Fruit fly (Drosophila melanogaster) whole organism, embryonic: Measurements from ENCODE around the gene CG14971.
A peak's percentile ranks its signal among the peaks of the same experiment; 100 is the strongest.

Experiments
- Bgb ChIP-seq: fragments of 200-800 bp; sonication (Bioruptor generic); IDR thresholded peaks from 2 replicates; pipeline ENCODE4 v1.3.6; 2022; ENCODE audit warnings: missing biosample characterization, missing genetic modification characterization; ENCODE audit not compliant: partially characterized antibody
- Blimp-1 ChIP-seq: fragments of 200-800 bp; sonication (Bioruptor generic); optimal IDR thresholded peaks from 3 replicates; lab custom pipeline; 2018; ENCODE audit warnings: missing biosample characterization, missing genetic modification characterization, mild to moderate bottlenecking, moderate library complexity, missing genetic modification reagents
- Bteb2 ChIP-seq: fragments of 200-800 bp; sonication (Bioruptor generic); optimal IDR thresholded peaks from 2 replicates; lab custom pipeline; 2016; ENCODE audit warnings: missing biosample characterization, missing genetic modification characterization
- C15 ChIP-seq: fragments of 200-800 bp; sonication (Bioruptor generic); IDR thresholded peaks from 3 replicates; pipeline ENCODE4 v1.3.6; 2022; ENCODE audit warnings: missing biosample characterization, missing genetic modification characterization
- CG10147 ChIP-seq: fragments of 200-800 bp; sonication (Bioruptor generic); optimal IDR thresholded peaks from 2 replicates; lab custom pipeline; 2019; ENCODE audit warnings: missing biosample characterization, mild to moderate bottlenecking, missing genetic modification characterization, moderate library complexity
- CG10321 ChIP-seq: fragments of 200-800 bp; sonication (Bioruptor generic); IDR thresholded peaks from 2 replicates; pipeline ENCODE4 v1.3.6; 2022; ENCODE audit warnings: missing biosample characterization, missing genetic modification characterization
- CG11723 ChIP-seq: fragments of 200-800 bp; sonication (Bioruptor generic); optimal IDR thresholded peaks from 2 replicates; lab custom pipeline; 2017; ENCODE audit warnings: missing biosample characterization, mild to moderate bottlenecking, missing genetic modification characterization
- CG13624 ChIP-seq: fragments of 200-800 bp; sonication (Bioruptor generic); optimal IDR thresholded peaks from 2 replicates; lab custom pipeline; 2016; ENCODE audit warnings: missing biosample characterization, missing genetic modification characterization
- CG13894 ChIP-seq: fragments of 200-800 bp; sonication (Bioruptor generic); optimal IDR thresholded peaks from 3 replicates; lab custom pipeline; 2018; ENCODE audit warnings: missing biosample characterization, mild to moderate bottlenecking, missing genetic modification characterization, moderate library complexity
- CG15073 ChIP-seq: fragments of 200-800 bp; sonication (Bioruptor generic); optimal IDR thresholded peaks from 2 replicates; lab custom pipeline; 2016; ENCODE audit warnings: missing biosample characterization, missing genetic modification characterization
- CG1529 ChIP-seq: fragments of 200-800 bp; sonication (Bioruptor generic); optimal IDR thresholded peaks from 3 replicates; lab custom pipeline; 2018; ENCODE audit warnings: missing biosample characterization, missing genetic modification characterization
- CG16863 ChIP-seq: fragments of 200-800 bp; sonication (Bioruptor generic); optimal IDR thresholded peaks from 3 replicates; lab custom pipeline; 2016; ENCODE audit warnings: missing biosample characterization, missing genetic modification characterization
- CG17328 ChIP-seq: fragments of 200-800 bp; sonication (Bioruptor generic); IDR thresholded peaks from 2 replicates; pipeline ENCODE4 v1.3.6; 2022; ENCODE audit warnings: missing biosample characterization, missing genetic modification characterization
- CG2120 ChIP-seq: fragments of 200-800 bp; sonication (Bioruptor generic); optimal IDR thresholded peaks from 3 replicates; lab custom pipeline; 2016; ENCODE audit warnings: missing biosample characterization, missing genetic modification characterization
- CG3065 ChIP-seq: fragments of 200-800 bp; sonication (Bioruptor generic); optimal IDR thresholded peaks from 2 replicates; lab custom pipeline; 2016; ENCODE audit warnings: missing biosample characterization, missing genetic modification characterization
- CG33213 ChIP-seq: fragments of 200-800 bp; sonication (Bioruptor generic); optimal IDR thresholded peaks from 3 replicates; lab custom pipeline; 2016; ENCODE audit warnings: missing biosample characterization, missing genetic modification characterization
- CG3407 ChIP-seq: fragments of 200-800 bp; sonication (Bioruptor generic); optimal IDR thresholded peaks from 2 replicates; lab custom pipeline; 2018; ENCODE audit warnings: missing biosample characterization, mild to moderate bottlenecking, missing genetic modification characterization
- CG3838 ChIP-seq: fragments of 200-800 bp; sonication (Bioruptor generic); optimal IDR thresholded peaks from 3 replicates; lab custom pipeline; 2016; ENCODE audit warnings: missing biosample characterization, missing genetic modification characterization
- CG6272 ChIP-seq: fragments of 200-800 bp; sonication (Bioruptor generic); IDR thresholded peaks from 2 replicates; pipeline ENCODE4 v1.3.6; 2022; ENCODE audit warnings: missing biosample characterization, missing genetic modification characterization
- CG6791 ChIP-seq: fragments of 200-800 bp; sonication (Bioruptor generic); IDR thresholded peaks from 3 replicates; pipeline ENCODE4 v1.3.6; 2022; ENCODE audit warnings: missing biosample characterization, missing genetic modification characterization; ENCODE audit not compliant: partially characterized antibody
- CG7271 ChIP-seq: fragments of 200-800 bp; sonication (Bioruptor generic); optimal IDR thresholded peaks from 2 replicates; lab custom pipeline; 2018; ENCODE audit warnings: missing biosample characterization, mild to moderate bottlenecking, missing genetic modification characterization, moderate library complexity
- CG7372 ChIP-seq: fragments of 200-800 bp; sonication (Bioruptor generic); IDR thresholded peaks from 2 replicates; pipeline ENCODE4 v1.3.6; 2022; ENCODE audit warnings: missing biosample characterization, missing genetic modification characterization
- CG8089 ChIP-seq: fragments of 200-800 bp; sonication (Bioruptor generic); optimal IDR thresholded peaks from 3 replicates; lab custom pipeline; 2016; ENCODE audit warnings: missing biosample characterization, missing genetic modification characterization
- CG8290 ChIP-seq, 3 experiments: fragments of 200-800 bp; sonication (Bioruptor generic); optimal IDR thresholded peaks; 2 replicates each; lab custom pipeline; 2016 to 2019; ENCODE audit warnings: missing biosample characterization in 3 of 3, missing genetic modification characterization in 3 of 3, mild to moderate bottlenecking in 2 of 3, moderate library complexity in 1 of 3
- Dll ChIP-seq: fragments of 200-800 bp; sonication (Bioruptor generic); IDR thresholded peaks from 4 replicates; pipeline ENCODE4 v1.3.6; 2022; ENCODE audit warnings: missing biosample characterization, missing genetic modification characterization; ENCODE audit not compliant: partially characterized antibody
- Elba2 ChIP-seq: fragments of 200-800 bp; sonication (Bioruptor generic); optimal IDR thresholded peaks from 3 replicates; lab custom pipeline; 2016; ENCODE audit warnings: missing biosample characterization, missing genetic modification characterization
- Ets97D ChIP-seq: fragments of 200-800 bp; sonication (Bioruptor generic); optimal IDR thresholded peaks from 3 replicates; lab custom pipeline; 2016; ENCODE audit warnings: missing biosample characterization, missing genetic modification characterization
- Fer2 ChIP-seq: fragments of 200-800 bp; sonication (Bioruptor generic); optimal IDR thresholded peaks from 2 replicates; lab custom pipeline; 2018; ENCODE audit warnings: missing biosample characterization, mild to moderate bottlenecking, missing genetic modification characterization, moderate library complexity
- Fer3 ChIP-seq: fragments of 200-800 bp; sonication (Bioruptor generic); optimal IDR thresholded peaks from 2 replicates; lab custom pipeline; 2018; ENCODE audit warnings: missing biosample characterization, mild to moderate bottlenecking, missing genetic modification characterization, moderate library complexity
- H2.0 ChIP-seq: fragments of 200-800 bp; sonication (Bioruptor generic); IDR thresholded peaks from 2 replicates; pipeline ENCODE4 v1.3.6; 2022; ENCODE audit warnings: missing biosample characterization, missing genetic modification characterization
- Mrtf ChIP-seq: fragments of 200-800 bp; sonication (Bioruptor generic); IDR thresholded peaks from 3 replicates; pipeline ENCODE4 v1.3.6; 2022; ENCODE audit warnings: missing biosample characterization, missing genetic modification characterization
- NC2β ChIP-seq: fragments of 200-800 bp; sonication (Bioruptor generic); optimal IDR thresholded peaks from 2 replicates; lab custom pipeline; 2016; ENCODE audit warnings: missing biosample characterization, missing genetic modification characterization
- Nf-YC ChIP-seq: fragments of 200-800 bp; optimal IDR thresholded peaks from 3 replicates; lab custom pipeline; 2019; ENCODE audit warnings: missing biosample characterization, mild to moderate bottlenecking, missing genetic modification characterization, moderate library complexity
- Sry-δ ChIP-seq: fragments of 200-800 bp; sonication (Bioruptor generic); optimal IDR thresholded peaks from 2 replicates; lab custom pipeline; 2016; ENCODE audit warnings: missing biosample characterization, missing genetic modification characterization
- Trl ChIP-seq, 3 experiments: fragments of >200 bp in 2 of 3; fragments of 200-800 bp in 1 of 3; sonication (Bioruptor generic) in 1 of 3; optimal IDR thresholded peaks; 2 replicates in 1 of 3; 3 replicates in 2 of 3; lab custom pipeline; 2016 to 2017; ENCODE audit warnings: missing biosample characterization in 1 of 3, missing genetic modification characterization in 1 of 3
- Usf ChIP-seq: fragments of 200-800 bp; sonication (Bioruptor generic); optimal IDR thresholded peaks from 2 replicates; lab custom pipeline; 2017; ENCODE audit warnings: missing genotype, missing biosample characterization, missing genetic modification characterization
- chinmo ChIP-seq: fragments of 200-800 bp; sonication (Bioruptor generic); IDR thresholded peaks from 4 replicates; pipeline ENCODE4 v1.3.6; 2022; ENCODE audit warnings: missing biosample characterization, missing genetic modification characterization; ENCODE audit not compliant: partially characterized antibody
- corto ChIP-seq: fragments of 200-800 bp; sonication (Bioruptor generic); optimal IDR thresholded peaks from 2 replicates; lab custom pipeline; 2016; ENCODE audit warnings: missing biosample characterization, mild to moderate bottlenecking, missing genetic modification characterization, moderate library complexity
- dimm ChIP-seq: fragments of 200-800 bp; sonication (Bioruptor generic); IDR thresholded peaks from 2 replicates; pipeline ENCODE4 v1.3.6; 2022; ENCODE audit warnings: missing biosample characterization, missing genetic modification characterization
- dmrt99B ChIP-seq: fragments of 200-800 bp; sonication (Bioruptor generic); optimal IDR thresholded peaks from 2 replicates; lab custom pipeline; 2018; ENCODE audit warnings: missing biosample characterization, mild to moderate bottlenecking, missing genetic modification characterization, moderate library complexity
- emc ChIP-seq: fragments of 200-800 bp; sonication (Bioruptor generic); optimal IDR thresholded peaks from 2 replicates; lab custom pipeline; 2016; ENCODE audit warnings: missing biosample characterization, missing genetic modification characterization
- ems ChIP-seq: fragments of 200-800 bp; sonication (Bioruptor generic); optimal IDR thresholded peaks from 3 replicates; lab custom pipeline; 2016; ENCODE audit warnings: missing biosample characterization, missing genetic modification characterization
- ewg ChIP-seq: fragments of 200-800 bp; sonication (Bioruptor generic); optimal IDR thresholded peaks from 3 replicates; lab custom pipeline; 2017; ENCODE audit warnings: mild to moderate bottlenecking, missing biosample characterization, missing genetic modification reagents, missing genetic modification characterization
- gce ChIP-seq: fragments of 200-800 bp; sonication (Bioruptor generic); IDR thresholded peaks from 3 replicates; pipeline ENCODE4 v1.3.6; 2022; ENCODE audit warnings: missing biosample characterization, missing genetic modification characterization
- lmd ChIP-seq: fragments of 200-800 bp; sonication (Bioruptor generic); IDR thresholded peaks from 2 replicates; pipeline ENCODE4 v1.3.6; 2022; ENCODE audit warnings: missing biosample characterization, missing genetic modification characterization
- mirr ChIP-seq: fragments of 200-800 bp; sonication (Bioruptor generic); optimal IDR thresholded peaks from 3 replicates; lab custom pipeline; 2018; ENCODE audit warnings: missing biosample characterization, mild to moderate bottlenecking, missing genetic modification characterization
- onecut ChIP-seq: fragments of 200-800 bp; sonication (Bioruptor generic); IDR thresholded peaks from 2 replicates; pipeline ENCODE4 v1.3.6; 2022; ENCODE audit warnings: missing biosample characterization, missing genetic modification characterization
- phol ChIP-seq: fragments of 200-800 bp; sonication (Bioruptor generic); optimal IDR thresholded peaks from 3 replicates; lab custom pipeline; 2018; ENCODE audit warnings: missing biosample characterization, mild to moderate bottlenecking, missing genetic modification characterization, moderate library complexity
- tup ChIP-seq: fragments of 200-800 bp; sonication (Bioruptor generic); optimal IDR thresholded peaks from 2 replicates; lab custom pipeline; 2016; ENCODE audit warnings: missing biosample characterization, mild to moderate bottlenecking, missing genetic modification characterization, moderate library complexity
- z ChIP-seq: fragments of 200-800 bp; sonication (Bioruptor generic); IDR thresholded peaks from 3 replicates; pipeline ENCODE4 v1.3.6; 2022; ENCODE audit warnings: missing biosample characterization, missing genetic modification characterization

Gene CG14971

DNA sequence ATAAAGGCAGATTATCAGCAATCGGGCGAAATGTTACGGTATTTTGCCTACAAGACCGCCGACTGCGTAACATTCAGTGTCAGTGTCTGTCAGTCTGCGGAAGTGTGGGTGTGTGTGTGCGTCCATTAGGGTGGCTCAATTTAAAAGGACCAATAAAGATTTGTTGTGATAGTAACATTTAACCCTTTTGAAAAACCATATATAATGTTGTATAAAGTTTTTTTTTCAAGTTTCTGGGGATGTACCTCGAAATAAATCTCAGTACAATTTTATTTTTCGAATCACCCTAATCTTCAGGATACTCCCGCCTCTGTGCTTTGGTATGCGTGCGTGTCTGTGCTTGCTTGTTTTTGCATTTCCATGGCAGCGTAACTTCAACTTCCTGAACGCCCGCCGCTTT lies 1.7 kb upstream of the CG14971 start (continued):
- no peak for TF ChIP-seq Bgb
- peak; percentile 43 for TF ChIP-seq phol
- TF ChIP-seq CG10321, result no peak
- no peak for TF ChIP-seq Trl (optimal IDR thresholded peaks at IDR 0.05; lab: Kevin White, UChicago)
- TF ChIP-seq Trl (GFP tag; optimal IDR thresholded peaks at IDR 0.05; lab: Kevin White, UChicago), result peak; percentile 44
- peak; percentile 48 for TF ChIP-seq ems
- TF ChIP-seq C15 (GFP tag; lab: Robert Waterston, UW), result no peak
- no peak for TF ChIP-seq CG3065 (GFP tag; lab: Kevin White, UChicago)
- TF ChIP-seq NC2β (GFP tag; lab: Kevin White, UChicago), result no peak
- TF ChIP-seq CG3407 (GFP tag; lab: Kevin White, UChicago), result peak; percentile 20
- TF ChIP-seq CG16863 (GFP tag; lab: Kevin White, UChicago), result peak; percentile 65
- peak; percentile 76 for TF ChIP-seq dmrt99B (tag; lab: Kevin White, UChicago)
- peak; percentile 18 for TF ChIP-seq Ets97D (GFP tag; lab: Kevin White, UChicago)
- peak; percentile 58 for TF ChIP-seq Blimp-1 (GFP tag; lab: Kevin White, UChicago)
- TF ChIP-seq onecut (GFP tag; lab: Robert Waterston, UW), result peak; percentile 59
- peak; percentile 88 for TF ChIP-seq Fer3 (tag; lab: Kevin White, UChicago)
- TF ChIP-seq Sry-δ (GFP tag; lab: Kevin White, UChicago), result no peak
- no peak for TF ChIP-seq CG3838 (GFP tag; lab: Kevin White, UChicago)
- no peak for TF ChIP-seq chinmo
- TF ChIP-seq ewg, result peak; percentile 5
- peak; percentile 66 for TF ChIP-seq Nf-YC (tag; lab: Kevin White, UChicago)
- TF ChIP-seq CG2120 (GFP tag; lab: Kevin White, UChicago), result peak; percentile 88
- TF ChIP-seq mirr (GFP tag; lab: Kevin White, UChicago), result peak; percentile 44
- peak; percentile 69 for TF ChIP-seq CG17328 (GFP tag; lab: Robert Waterston, UW)
- peak; percentile 51 for TF ChIP-seq CG7271 (tag; lab: Kevin White, UChicago)
- TF ChIP-seq Bteb2 (GFP tag; lab: Kevin White, UChicago), result peak; percentile 56
- peak; percentile 49; the same call in 1 of the 3 replicates for TF ChIP-seq Mrtf (GFP tag; lab: Robert Waterston, UW)
- peak; percentile 61 for TF ChIP-seq CG7372 (GFP tag; lab: Robert Waterston, UW)
- TF ChIP-seq CG10147, result peak; percentile 73
- peak; percentile 32 for TF ChIP-seq CG8089 (GFP tag; lab: Kevin White, UChicago)
- no peak for TF ChIP-seq CG6791 (GFP tag; lab: Robert Waterston, UW)
- TF ChIP-seq H2.0 (GFP tag; lab: Robert Waterston, UW), result peak; percentile 59
- no peak for TF ChIP-seq Elba2 (GFP tag; lab: Kevin White, UChicago)
- TF ChIP-seq dimm (GFP tag; lab: Robert Waterston, UW), result no peak
- peak; percentile 72 for TF ChIP-seq Fer2 (tag; lab: Kevin White, UChicago)
- TF ChIP-seq Usf (GFP tag; lab: Kevin White, UChicago), result no peak
- peak; percentile 92 for TF ChIP-seq CG13894 (tag; lab: Kevin White, UChicago)
- no peak for TF ChIP-seq CG8290 (GFP tag; optimal IDR thresholded peaks at IDR 0.05; lab: Kevin White, UChicago)
- peak in 1 of 2 experiments; percentile 46 for TF ChIP-seq CG8290 (tag; optimal IDR thresholded peaks at IDR 0.05; lab: Kevin White, UChicago)
- TF ChIP-seq z, result no peak
- TF ChIP-seq gce (GFP tag; lab: Robert Waterston, UW), result 0 out of 3 replicates have a peak, but pooled peaks have one; percentile 4
- TF ChIP-seq lmd (GFP tag; lab: Robert Waterston, UW), result peak; percentile 71
- peak; percentile 57 for TF ChIP-seq CG13624 (GFP tag; lab: Kevin White, UChicago)
- peak; percentile 9 for TF ChIP-seq CG11723 (GFP tag; lab: Kevin White, UChicago)
- peak; percentile 47 for TF ChIP-seq CG1529
- TF ChIP-seq CG6272 (GFP tag; lab: Robert Waterston, UW), result no peak
- TF ChIP-seq Dll (GFP tag; lab: Robert Waterston, UW), result no peak
- no peak for TF ChIP-seq corto
- TF ChIP-seq tup (GFP tag; lab: Kevin White, UChicago), result peak; percentile 14
- no peak for TF ChIP-seq CG15073 (GFP tag; lab: Kevin White, UChicago)
- TF ChIP-seq emc (GFP tag; lab: Kevin White, UChicago), result no peak
- TF ChIP-seq CG33213, result peak; percentile 0
